Worm (Caenorhabditis elegans) whole organism, young adult: ENCODE measurements around the gene E03H12.5.

Experiments used
- B0019.2 ChIP-seq: fragments of 200-800 bp; sonication (Bioruptor generic); conservative IDR thresholded peaks from 2 replicates; pipeline ENCODE4 v1.3.6; 2022; ENCODE audit warnings: missing genetic modification reagents, missing genetic modification characterization, missing compliant biosample characterization
- B0035.1 ChIP-seq: sonication (generic microtip); optimal IDR thresholded peaks from 2 replicates; lab custom pipeline; 2016; ENCODE audit warnings: missing genetic modification characterization, mild to moderate bottlenecking, missing compliant biosample characterization, missing genotype, missing genetic modification reagents
- B0261.1 ChIP-seq: sonication (generic microtip); optimal IDR thresholded peaks from 2 replicates; lab custom pipeline; 2016; ENCODE audit warnings: mild to moderate bottlenecking, missing genetic modification characterization, moderate library complexity, missing compliant biosample characterization
- C06A6.2 ChIP-seq: fragments of 200-800 bp; sonication (Bioruptor generic); conservative IDR thresholded peaks from 2 replicates; pipeline ENCODE4 v1.3.6; 2022; ENCODE audit warnings: missing genetic modification characterization, missing compliant biosample characterization
- T07F8.4 ChIP-seq: sonication (generic microtip); optimal IDR thresholded peaks from 2 replicates; lab custom pipeline; 2016; ENCODE audit warnings: mild to moderate bottlenecking, missing genetic modification characterization, moderate library complexity, missing compliant biosample characterization
- T26A5.8 ChIP-seq: sonication (generic microtip); optimal IDR thresholded peaks from 2 replicates; lab custom pipeline; 2016; ENCODE audit warnings: missing genetic modification characterization, missing compliant biosample characterization
- Y53F4B.3 ChIP-seq: fragments of 200-800 bp; sonication (Bioruptor generic); IDR thresholded peaks from 2 replicates; pipeline ENCODE4 v1.3.6; 2022; ENCODE audit warnings: missing genetic modification reagents, missing genetic modification characterization, missing compliant biosample characterization
- akir-1 ChIP-seq: fragments of 200-800 bp; sonication (Bioruptor generic); optimal IDR thresholded peaks from 2 replicates; lab custom pipeline; 2018; ENCODE audit warnings: mild to moderate bottlenecking, missing genetic modification characterization, moderate library complexity, missing compliant biosample characterization
- aptf-2 ChIP-seq: fragments of 200-800 bp; sonication (Bioruptor generic); conservative IDR thresholded peaks from 2 replicates; pipeline ENCODE4 v1.3.6; 2022; ENCODE audit warnings: missing genetic modification reagents, missing genetic modification characterization, missing compliant biosample characterization
- ccch-3 ChIP-seq: fragments of 200-800 bp; sonication (Bioruptor generic); optimal IDR thresholded peaks from 2 replicates; lab custom pipeline; 2018; ENCODE audit warnings: mild to moderate bottlenecking, missing genetic modification characterization, missing compliant biosample characterization
- ceh-100 ChIP-seq: fragments of 200-800 bp; sonication (Bioruptor generic); IDR thresholded peaks from 2 replicates; pipeline ENCODE4 v1.3.6; 2022; ENCODE audit warnings: missing genetic modification reagents, missing genetic modification characterization, missing compliant biosample characterization
- ceh-58 ChIP-seq: fragments of 200-800 bp; sonication (Bioruptor generic); IDR thresholded peaks from 2 replicates; pipeline ENCODE4 v1.3.6; 2022; ENCODE audit warnings: missing genetic modification characterization, missing compliant biosample characterization
- die-1 ChIP-seq: sonication (generic microtip); optimal IDR thresholded peaks from 2 replicates; lab custom pipeline; 2016; ENCODE audit warnings: missing genotype, mild to moderate bottlenecking, missing genetic modification characterization, missing compliant biosample characterization
- efl-1 ChIP-seq: fragments of 150-350 bp; optimal IDR thresholded peaks from 2 replicates; lab custom pipeline; 2014; ENCODE audit warnings: missing biosample characterization, missing genetic modification reagents, missing genetic modification characterization
- egl-18 ChIP-seq: fragments of 200-800 bp; sonication (Bioruptor generic); IDR thresholded peaks from 2 replicates; pipeline ENCODE4 v1.3.6; 2022; ENCODE audit warnings: missing genetic modification reagents, missing genetic modification characterization, missing compliant biosample characterization
- ekl-4 ChIP-seq: fragments of 200-800 bp; sonication (Bioruptor generic); IDR thresholded peaks from 2 replicates; pipeline ENCODE4 v1.3.6; 2022; ENCODE audit warnings: missing genetic modification reagents, missing genetic modification characterization, missing compliant biosample characterization
- hlh-26 ChIP-seq: fragments of 200-800 bp; sonication (Bioruptor generic); conservative IDR thresholded peaks from 2 replicates; pipeline ENCODE4 v1.3.6; 2022; ENCODE audit warnings: missing genetic modification reagents, missing genetic modification characterization, missing compliant biosample characterization
- hsf-1 ChIP-seq: fragments of 200-800 bp; sonication (Bioruptor generic); IDR thresholded peaks from 2 replicates; pipeline ENCODE4 v1.3.6; 2022; ENCODE audit warnings: missing genetic modification reagents, missing genetic modification characterization, missing compliant biosample characterization
- let-607 ChIP-seq, 2 experiments: fragments of 200-800 bp in 1 of 2; sonication (Bioruptor generic) in 1 of 2; sonication (generic microtip) in 1 of 2; optimal IDR thresholded peaks; 2 replicates each; lab custom pipeline; 2016 to 2018; ENCODE audit warnings: mild to moderate bottlenecking in 2 of 2, missing compliant biosample characterization in 2 of 2, missing genetic modification characterization in 2 of 2, moderate library complexity in 2 of 2, missing genotype in 1 of 2
- lin-40 ChIP-seq: sonication (generic microtip); optimal IDR thresholded peaks from 2 replicates; lab custom pipeline; 2016; ENCODE audit warnings: missing genetic modification characterization, mild to moderate bottlenecking, missing compliant biosample characterization, missing genotype, missing genetic modification reagents
- lir-1 ChIP-seq: fragments of 200-800 bp; sonication (Bioruptor generic); conservative IDR thresholded peaks from 2 replicates; pipeline ENCODE4 v1.3.6; 2022; ENCODE audit warnings: missing genetic modification reagents, missing genetic modification characterization, missing compliant biosample characterization
- lsy-27 ChIP-seq: sonication (generic microtip); optimal IDR thresholded peaks from 2 replicates; lab custom pipeline; 2017; ENCODE audit warnings: missing genetic modification characterization, mild to moderate bottlenecking, missing compliant biosample characterization, antibody characterized with exemption, missing genotype, borderline replicate concordance; ENCODE audit not compliant: insufficient read depth
- madf-10 ChIP-seq: sonication (generic microtip); optimal IDR thresholded peaks from 2 replicates; lab custom pipeline; 2016; ENCODE audit warnings: mild to moderate bottlenecking, missing genetic modification characterization, missing compliant biosample characterization
- madf-3 ChIP-seq: fragments of 200-800 bp; sonication (Bioruptor generic); IDR thresholded peaks from 2 replicates; pipeline ENCODE4 v1.3.6; 2022; ENCODE audit warnings: missing genetic modification reagents, missing genetic modification characterization, missing compliant biosample characterization
- mxl-1 ChIP-seq: sonication (generic microtip); optimal IDR thresholded peaks from 2 replicates; lab custom pipeline; 2016; ENCODE audit warnings: missing genetic modification characterization, missing compliant biosample characterization
- pbrm-1 ChIP-seq: fragments of 200-800 bp; sonication (Bioruptor generic); IDR thresholded peaks from 2 replicates; pipeline ENCODE4 v1.3.6; 2022; ENCODE audit warnings: missing genetic modification reagents, missing genetic modification characterization, missing compliant biosample characterization
- rec-8 ChIP-seq, 2 experiments: sonication (generic microtip); optimal IDR thresholded peaks; 2 replicates each; lab custom pipeline; 2016; ENCODE audit warnings: mild to moderate bottlenecking in 2 of 2, missing genetic modification characterization in 2 of 2, missing genetic modification reagents in 2 of 2, missing genotype in 2 of 2, missing biosample characterization in 1 of 2, missing compliant biosample characterization in 1 of 2, moderate library complexity in 1 of 2
- rpc-1 ChIP-seq, 2 experiments: fragments of 150-350 bp in 1 of 2; sonication (generic microtip) in 1 of 2; optimal IDR thresholded peaks; 2 replicates each; lab custom pipeline; 2014 to 2018; ENCODE audit warnings: missing biosample characterization in 1 of 2, missing genetic modification characterization in 1 of 2, missing genetic modification reagents in 1 of 2, missing genotype in 1 of 2
- snpc-1.1 ChIP-seq: sonication (generic microtip); optimal IDR thresholded peaks from 2 replicates; lab custom pipeline; 2017; ENCODE audit warnings: missing genetic modification characterization, mild to moderate bottlenecking, missing compliant biosample characterization, antibody characterized with exemption, moderate library complexity, missing genotype, missing genetic modification reagents; ENCODE audit not compliant: insufficient read depth
- somi-1 ChIP-seq: fragments of 200-800 bp; sonication (Bioruptor generic); optimal IDR thresholded peaks from 2 replicates; lab custom pipeline; 2018; ENCODE audit warnings: mild to moderate bottlenecking, missing genetic modification characterization, missing compliant biosample characterization
- tlf-1 ChIP-seq: fragments of 200-800 bp; sonication (Bioruptor generic); optimal IDR thresholded peaks from 2 replicates; lab custom pipeline; 2018; ENCODE audit warnings: mild to moderate bottlenecking, missing genetic modification characterization, missing compliant biosample characterization
- unc-62 ChIP-seq: fragments of 150-350 bp; optimal IDR thresholded peaks from 2 replicates; lab custom pipeline; 2014; ENCODE audit warnings: missing biosample characterization, missing genetic modification reagents, missing genetic modification characterization
- ztf-18 ChIP-seq: sonication (generic microtip); optimal IDR thresholded peaks from 2 replicates; lab custom pipeline; 2016; ENCODE audit warnings: missing genotype, mild to moderate bottlenecking, missing genetic modification characterization, missing compliant biosample characterization
- ztf-26 ChIP-seq: sonication (generic microtip); optimal IDR thresholded peaks from 2 replicates; lab custom pipeline; 2017; ENCODE audit warnings: missing genetic modification characterization, missing compliant biosample characterization
- ztf-3 ChIP-seq: fragments of 200-800 bp; sonication (Bioruptor generic); optimal IDR thresholded peaks from 2 replicates; lab custom pipeline; 2018; ENCODE audit warnings: mild to moderate bottlenecking, missing genetic modification characterization, missing compliant biosample characterization

Gene E03H12.5

ce11 chrIV:4934103-4934502 lies 42.9 kb upstream of the E03H12.5 start, which contains the start of gene str-153:
Gene str-153, plus strand, starts transcription at chrIV:4934403.
- TF ChIP-seq madf-3 (GFP tag; lab: Robert Waterston, UW) (no peak), ceh-58 (GFP tag; lab: Robert Waterston, UW) (no peak), lin-40 (tag; lab: Kevin White, UChicago) (no peak), efl-1 (GFP tag; lab: Kevin White, UChicago) (no peak), B0019.2 (no peak), B0035.1 (tag; lab: Kevin White, UChicago) (no peak), hsf-1 (GFP tag; lab: Robert Waterston, UW) (no peak), hlh-26 (GFP tag; lab: Robert Waterston, UW) (no peak), B0261.1 (no peak), ztf-3 (GFP tag; lab: Kevin White, UChicago) (no peak), ztf-26 (tag; lab: Kevin White, UChicago) (no peak), somi-1 (no peak), mxl-1 (tag; lab: Kevin White, UChicago) (no peak), ccch-3 (GFP tag; lab: Kevin White, UChicago) (no peak), egl-18 (GFP tag; lab: Robert Waterston, UW) (no peak), let-607 (tag; optimal IDR thresholded peaks at IDR 0.05; lab: Kevin White, UChicago) (no peak), akir-1 (GFP tag; lab: Kevin White, UChicago) (no peak), rpc-1 (optimal IDR thresholded peaks at IDR 0.05; lab: Kevin White, UChicago) (no peak), rpc-1 (tag; optimal IDR thresholded peaks at IDR 0.05; lab: Kevin White, UChicago) (no peak)

ce11 chrIV:4937647-4938046 lies 39.4 kb upstream of the E03H12.5 start, which contains the start of gene fbxa-86:
Gene fbxa-86, minus strand, starts transcription at chrIV:4938013.
- TF ChIP-seq Y53F4B.3 (GFP tag; lab: Robert Waterston, UW) = no peak
- no peak for TF ChIP-seq madf-10
- TF ChIP-seq die-1 (tag; lab: Kevin White, UChicago) = no peak
- TF ChIP-seq B0035.1 (tag; lab: Kevin White, UChicago) = no peak
- no peak for TF ChIP-seq C06A6.2
- TF ChIP-seq snpc-1.1 (tag; lab: Kevin White, UChicago) = no peak
- no peak for TF ChIP-seq ekl-4 (GFP tag; lab: Robert Waterston, UW)
- TF ChIP-seq unc-62 (GFP tag; lab: Kevin White, UChicago) = no peak

ce11 chrIV:4938664-4939063 lies 38.4 kb upstream of the E03H12.5 start, which contains the start of gene str-168:
Gene str-168, plus strand, starts transcription at chrIV:4938964.
- TF ChIP-seq aptf-2 (no peak), somi-1 (no peak), ceh-100 (GFP tag; lab: Robert Waterston, UW) (no peak), lsy-27 (no peak), T26A5.8 (tag; lab: Kevin White, UChicago) (no peak), rec-8 (tag; optimal IDR thresholded peaks at IDR 0.05; lab: Kevin White, UChicago) (no peak), lir-1 (GFP tag; lab: Robert Waterston, UW) (no peak), T07F8.4 (tag; lab: Kevin White, UChicago) (no peak), ztf-18 (no peak), pbrm-1 (GFP tag; lab: Robert Waterston, UW) (no peak), tlf-1 (GFP tag; lab: Kevin White, UChicago) (no peak)
